Worm (Caenorhabditis elegans) whole organism, mixed stage, embryonic: ENCODE measurements around the gene C27C12.1.

ENCODE experiments used
- snpc-4 ChIP-seq: fragments of 150-350 bp; optimal IDR thresholded peaks from 2 replicates; lab custom pipeline; 2014; ENCODE audit warnings: missing biosample characterization, missing genetic modification characterization
- unc-62 ChIP-seq: fragments of 150-350 bp; optimal IDR thresholded peaks from 2 replicates; lab custom pipeline; 2014; ENCODE audit warnings: missing biosample characterization, missing genetic modification reagents, missing genetic modification characterization

ce11 chrX:14815412-14815811 is 38.1 kb downstream of the C27C12.1 start:
- no peak for TF ChIP-seq unc-62 (GFP tag; lab: Kevin White, UChicago)
- TF ChIP-seq snpc-4 (tag; lab: Kevin White, UChicago), result no peak
